Fruit fly (Drosophila melanogaster): ENCODE data around the gene CG4907.

DNA sequence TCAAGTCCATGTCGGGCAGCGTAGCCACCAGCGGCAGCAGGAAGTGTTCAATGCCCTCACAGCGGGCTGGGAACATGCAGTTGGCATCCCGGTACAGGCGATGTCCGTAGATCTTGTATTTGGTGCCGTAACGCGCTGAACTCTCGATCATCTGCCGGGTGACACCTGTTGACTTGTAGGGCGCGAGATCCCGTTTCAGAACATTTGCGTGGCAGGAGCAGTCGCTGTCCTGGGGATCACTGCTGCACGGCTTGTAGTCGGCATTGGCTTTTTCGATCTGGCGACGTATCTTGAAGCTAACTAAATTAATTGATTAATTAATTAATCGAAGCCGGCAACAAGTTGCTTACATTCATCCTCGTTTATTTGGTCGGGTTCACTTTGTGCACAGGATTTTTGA lies 39.5 kb upstream of the CG4907 start:
- TF ChIP-seq Hr83 (GFP tag; optimal IDR thresholded peaks at IDR 0.05; ENCODE audit: poor library complexity, severe bottlenecking) (no peak), OdsH (GFP tag; optimal IDR thresholded peaks at IDR 0.05) (no peak), Hr78 (GFP tag; optimal IDR thresholded peaks at IDR 0.05) (no peak), CrebA (GFP tag; optimal IDR thresholded peaks at IDR 0.05; ENCODE audit: borderline replicate concordance) (no peak), fru (GFP tag; optimal IDR thresholded peaks at IDR 0.05) (no peak), sv (GFP tag; optimal IDR thresholded peaks at IDR 0.05) (no peak), foxo (GFP tag; optimal IDR thresholded peaks at IDR 0.05) (no peak), usp (GFP tag; optimal IDR thresholded peaks at IDR 0.05) (no peak), ey (GFP tag; optimal IDR thresholded peaks at IDR 0.05) (no peak), h (GFP tag; optimal IDR thresholded peaks at IDR 0.05) (no peak), rgr (GFP tag; optimal IDR thresholded peaks at IDR 0.05) (no peak), pan (optimal IDR thresholded peaks at IDR 0.05) (no peak)

Data from whole organism, wandering third instar larva.